Worm (Caenorhabditis elegans): Measurements from ENCODE around the gene F46B6.10.

DNA sequence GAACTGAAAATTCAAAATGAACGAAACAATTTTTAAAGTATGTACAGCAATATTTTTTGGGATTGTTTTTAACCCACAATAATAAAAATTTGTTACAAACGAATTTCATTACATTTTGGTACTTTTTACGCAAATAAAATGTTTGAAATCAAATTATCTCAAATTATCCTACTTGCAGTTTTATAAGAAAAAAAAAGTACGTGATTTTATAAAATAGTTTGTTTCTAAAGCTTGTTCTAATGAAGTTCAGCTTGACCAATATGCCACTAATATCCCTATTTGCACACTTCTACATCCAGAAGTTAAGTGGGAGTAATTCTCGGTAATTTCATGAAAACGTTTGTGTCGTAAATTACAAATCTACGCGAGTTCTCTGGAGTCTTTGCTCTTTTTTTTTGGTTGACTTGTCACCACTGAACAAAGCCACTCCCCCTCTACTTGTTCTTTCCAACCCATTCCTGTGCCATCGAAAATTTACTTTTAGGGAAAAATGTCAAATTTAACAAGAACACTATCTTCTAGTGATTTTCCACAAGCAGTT, 41.6 kb upstream of the F46B6.10 start, which contains the start of gene sru-8:
- TF ChIP-seq elt-2 (tag; optimal IDR thresholded peaks at IDR 0.05) (no peak), nhr-77 (tag; optimal IDR thresholded peaks at IDR 0.05) (no peak), R02D3.7 (tag; optimal IDR thresholded peaks at IDR 0.05) (no peak), nfya-1 (tag; optimal IDR thresholded peaks at IDR 0.05; ENCODE audit: insufficient read depth) (no peak), unc-62 (GFP tag; optimal IDR thresholded peaks at IDR 0.05) (no peak), nhr-12 (tag; optimal IDR thresholded peaks at IDR 0.05) (no peak), ceh-9 (tag; optimal IDR thresholded peaks at IDR 0.05) (no peak), egl-27 (tag; optimal IDR thresholded peaks at IDR 0.05) (no peak), nhr-76 (tag; optimal IDR thresholded peaks at IDR 0.05) (no peak), nhr-67 (tag; optimal IDR thresholded peaks at IDR 0.05) (no peak), lin-15B (tag; optimal IDR thresholded peaks at IDR 0.05) (no peak), fkh-10 (GFP tag; optimal IDR thresholded peaks at IDR 0.05) (no peak), pha-4 (tag; optimal IDR thresholded peaks at IDR 0.05) (no peak), ztf-4 (tag; optimal IDR thresholded peaks at IDR 0.05) (no peak)
